Worm (Caenorhabditis elegans): ENCODE measurements around the gene ZK105.6.

Gene ZK105.6

ce11 chrV:7686189-7686588 is 37.7 kb downstream of the ZK105.6 start, which contains the start of the genes nhr-94 and nhr-152:
Gene nhr-94 (minus strand): TSS chrV:7686335.
Gene nhr-152 (plus strand): TSS chrV:7686350.
- no peak for TF ChIP-seq ama-1 (optimal IDR thresholded peaks at IDR 0.05)
- peak; percentile 96 for TF ChIP-seq nhr-85 (tag)
- no peak for TF ChIP-seq hlh-17 (GFP tag; optimal IDR thresholded peaks at IDR 0.05; ENCODE audit: borderline replicate concordance)
- TF ChIP-seq F16B12.6 (tag; optimal IDR thresholded peaks at IDR 0.05) = no peak
- TF ChIP-seq elt-3 (tag; optimal IDR thresholded peaks at IDR 0.05) = peak in 1 of 6 experiments; percentile 17
- TF ChIP-seq lin-13 (GFP tag; optimal IDR thresholded peaks at IDR 0.05) = no peak
- no peak for TF ChIP-seq zag-1 (tag; optimal IDR thresholded peaks at IDR 0.05)
- no peak for TF ChIP-seq ceh-8 (GFP tag; optimal IDR thresholded peaks at IDR 0.05)
- TF ChIP-seq C16A3.4 (tag; optimal IDR thresholded peaks at IDR 0.05) = no peak
- TF ChIP-seq lin-14 (GFP tag; optimal IDR thresholded peaks at IDR 0.05) = peak; percentile 74
- TF ChIP-seq snpc-4 (tag; optimal IDR thresholded peaks at IDR 0.05) = no peak
- TF ChIP-seq efl-1 (optimal IDR thresholded peaks at IDR 0.05) = no peak
- TF ChIP-seq efl-1 (GFP tag; optimal IDR thresholded peaks at IDR 0.05 in 1 of 2) = peak in 1 of 2 experiments; percentile 60
- TF ChIP-seq mab-9 (GFP tag; IDR thresholded peaks at IDR 0.05) = no peak
- no peak for TF ChIP-seq sup-37 (GFP tag; optimal IDR thresholded peaks at IDR 0.05)
- TF ChIP-seq elt-2 (tag; optimal IDR thresholded peaks at IDR 0.05) = no peak
- TF ChIP-seq nhr-76 (tag; optimal IDR thresholded peaks at IDR 0.05) = no peak
- TF ChIP-seq unc-98 (GFP tag; IDR thresholded peaks at IDR 0.05) = no peak
- TF ChIP-seq isw-1 (GFP tag; IDR thresholded peaks at IDR 0.05) = no peak
- TF ChIP-seq fkh-4 (tag; optimal IDR thresholded peaks at IDR 0.05; ENCODE audit: borderline replicate concordance) = no peak
- TF ChIP-seq C34B4.2 (tag; optimal IDR thresholded peaks at IDR 0.05) = no peak
- no peak for TF ChIP-seq fkh-8 (tag; optimal IDR thresholded peaks at IDR 0.05)
- no peak for TF ChIP-seq fos-1 (tag; optimal IDR thresholded peaks at IDR 0.05)
- no peak for TF ChIP-seq ceh-88 (GFP tag; IDR thresholded peaks at IDR 0.05)
- peak; percentile 52 for TF ChIP-seq blmp-1 (tag; optimal IDR thresholded peaks at IDR 0.05)
- TF ChIP-seq unc-30 (tag; optimal IDR thresholded peaks at IDR 0.05) = no peak
- no peak for TF ChIP-seq sox-4 (tag; optimal IDR thresholded peaks at IDR 0.05)
- TF ChIP-seq pag-3 (tag; optimal IDR thresholded peaks at IDR 0.05; ENCODE audit: borderline replicate concordance, insufficient read depth) = no peak
- TF ChIP-seq pax-3 (tag; optimal IDR thresholded peaks at IDR 0.05) = no peak
- no peak for TF ChIP-seq alr-1 (tag; optimal IDR thresholded peaks at IDR 0.05; ENCODE audit: borderline replicate concordance)
- no peak for TF ChIP-seq xbp-1 (tag; optimal IDR thresholded peaks at IDR 0.05)
- TF ChIP-seq hpl-2 (GFP tag; optimal IDR thresholded peaks at IDR 0.05) = no peak
- TF ChIP-seq nhr-71 (tag; optimal IDR thresholded peaks at IDR 0.05) = peak; percentile 48
- no peak for TF ChIP-seq egl-13 (tag; optimal IDR thresholded peaks at IDR 0.05)
- no peak for TF ChIP-seq nhr-237 (tag; optimal IDR thresholded peaks at IDR 0.05)
- no peak for TF ChIP-seq unc-86 (tag; optimal IDR thresholded peaks at IDR 0.05)
- 0 out of 2 replicates have a peak, but pooled peaks have one; percentile 8 for TF ChIP-seq nhr-19 (GFP tag; conservative IDR thresholded peaks at IDR 0.05)
- no peak for TF ChIP-seq vab-15 (tag; optimal IDR thresholded peaks at IDR 0.05)
- TF ChIP-seq C04F5.9 (tag; optimal IDR thresholded peaks at IDR 0.05) = no peak
- TF ChIP-seq mep-1 (tag; optimal IDR thresholded peaks at IDR 0.05) = no peak
- TF ChIP-seq egl-27 (tag; optimal IDR thresholded peaks at IDR 0.05) = no peak
- TF ChIP-seq aly-2 (tag; optimal IDR thresholded peaks at IDR 0.05) = no peak
- no peak for TF ChIP-seq efl-3 (GFP tag; optimal IDR thresholded peaks at IDR 0.05)
- peak; percentile 79 for TF ChIP-seq nhr-20 (tag; optimal IDR thresholded peaks at IDR 0.05)
- TF ChIP-seq lin-39 (tag; optimal IDR thresholded peaks at IDR 0.05) = no peak
- no peak for TF ChIP-seq pqm-1 (tag; optimal IDR thresholded peaks at IDR 0.05)
- no peak for TF ChIP-seq skn-1 (tag; optimal IDR thresholded peaks at IDR 0.05)
- no peak for TF ChIP-seq nhr-77 (tag; optimal IDR thresholded peaks at IDR 0.05)
- peak; percentile 47 for TF ChIP-seq snu-23 (GFP tag; optimal IDR thresholded peaks at IDR 0.05)
- no peak for TF ChIP-seq unc-62 (GFP tag; optimal IDR thresholded peaks at IDR 0.05)
- TF ChIP-seq nhr-12 (tag; optimal IDR thresholded peaks at IDR 0.05) = no peak
- TF ChIP-seq ztf-4 (tag; optimal IDR thresholded peaks at IDR 0.05) = no peak
- no peak for TF ChIP-seq rnt-1 (tag; optimal IDR thresholded peaks at IDR 0.05)
- TF ChIP-seq dpl-1 (GFP tag; optimal IDR thresholded peaks at IDR 0.05) = no peak
- TF ChIP-seq nhr-28 (tag; optimal IDR thresholded peaks at IDR 0.05) = no peak

Measured in whole organism, L1 larva.